Worm (Caenorhabditis elegans) whole organism, L2 larva: ENCODE measurements around the gene T04A6.3.

ENCODE experiments used
- C34F6.9 ChIP-seq: fragments of 150-350 bp; optimal IDR thresholded peaks from 2 replicates; lab custom pipeline; 2014; ENCODE audit warnings: missing biosample characterization, missing genetic modification characterization
- F13H6.1 ChIP-seq: sonication (generic microtip); optimal IDR thresholded peaks from 2 replicates; lab custom pipeline; 2016; ENCODE audit warnings: missing genetic modification characterization, missing compliant biosample characterization
- R02D3.7 ChIP-seq: fragments of 150-350 bp; optimal IDR thresholded peaks from 2 replicates; lab custom pipeline; 2014; ENCODE audit warnings: missing biosample characterization, missing genetic modification characterization
- Y55F3AM.14 ChIP-seq: fragments of 200-800 bp; sonication (Bioruptor generic); optimal IDR thresholded peaks from 2 replicates; lab custom pipeline; 2018; ENCODE audit warnings: mild to moderate bottlenecking, missing genetic modification characterization, missing compliant biosample characterization
- ZK546.5 ChIP-seq: sonication (generic microtip); optimal IDR thresholded peaks from 2 replicates; lab custom pipeline; 2017; ENCODE audit warnings: missing biosample characterization, missing genetic modification characterization
- alr-1 ChIP-seq: fragments of 150-350 bp; optimal IDR thresholded peaks from 2 replicates; lab custom pipeline; 2014; ENCODE audit warnings: missing biosample characterization, missing genetic modification characterization
- aly-2 ChIP-seq: fragments of 150-350 bp; optimal IDR thresholded peaks from 2 replicates; lab custom pipeline; 2014; ENCODE audit warnings: missing biosample characterization, missing genetic modification characterization
- ama-1 ChIP-seq: fragments of 150-350 bp; optimal IDR thresholded peaks from 2 replicates; lab custom pipeline; 2018; ENCODE audit warnings: inconsistent platforms
- blmp-1 ChIP-seq: sonication (generic microtip); optimal IDR thresholded peaks from 2 replicates; lab custom pipeline; 2017; ENCODE audit warnings: missing genetic modification characterization, mild to moderate bottlenecking, missing compliant biosample characterization, antibody characterized with exemption, moderate library complexity; ENCODE audit not compliant: insufficient read depth
- ceh-16 ChIP-seq: fragments of 150-350 bp; optimal IDR thresholded peaks from 2 replicates; lab custom pipeline; 2014; ENCODE audit warnings: missing biosample characterization, missing genetic modification characterization
- ceh-82 ChIP-seq: fragments of 150-350 bp; optimal IDR thresholded peaks from 2 replicates; lab custom pipeline; 2014; ENCODE audit warnings: missing biosample characterization, missing genetic modification characterization
- crh-2 ChIP-seq: sonication (generic microtip); optimal IDR thresholded peaks from 2 replicates; lab custom pipeline; 2017; ENCODE audit warnings: missing biosample characterization, missing genetic modification characterization
- dmd-4 ChIP-seq: sonication (generic microtip); optimal IDR thresholded peaks from 2 replicates; lab custom pipeline; 2017; ENCODE audit warnings: missing biosample characterization, missing genetic modification characterization
- egl-27 ChIP-seq: sonication (generic microtip); optimal IDR thresholded peaks from 3 replicates; lab custom pipeline; 2017; ENCODE audit warnings: missing biosample characterization, missing genetic modification reagents, missing genetic modification characterization
- elt-1 ChIP-seq: fragments of 150-350 bp; optimal IDR thresholded peaks from 2 replicates; lab custom pipeline; 2014; ENCODE audit warnings: missing biosample characterization, missing genetic modification characterization
- elt-3 ChIP-seq: sonication (generic microtip); optimal IDR thresholded peaks from 2 replicates; lab custom pipeline; 2017; ENCODE audit warnings: missing biosample characterization, missing genetic modification characterization
- fos-1 ChIP-seq: fragments of 150-350 bp; optimal IDR thresholded peaks from 2 replicates; lab custom pipeline; 2014; ENCODE audit warnings: missing biosample characterization, missing genetic modification characterization
- gmeb-1 ChIP-seq: fragments of 150-350 bp; optimal IDR thresholded peaks from 2 replicates; lab custom pipeline; 2014; ENCODE audit warnings: missing biosample characterization, missing genetic modification characterization
- lin-11 ChIP-seq: fragments of 150-350 bp; sonication (generic microtip); optimal IDR thresholded peaks from 2 replicates; lab custom pipeline; 2014; ENCODE audit warnings: missing biosample characterization, missing genetic modification characterization, inconsistent platforms, mixed read lengths
- lin-13 ChIP-seq: fragments of 150-350 bp; optimal IDR thresholded peaks from 2 replicates; lab custom pipeline; 2014; ENCODE audit warnings: missing biosample characterization, missing genetic modification reagents, missing genetic modification characterization
- lin-39 ChIP-seq: fragments of 150-350 bp; optimal IDR thresholded peaks from 2 replicates; lab custom pipeline; 2014; ENCODE audit warnings: missing biosample characterization, missing genetic modification reagents, missing genetic modification characterization
- lsy-2 ChIP-seq, 2 experiments: fragments of 150-350 bp in 1 of 2; sonication (generic microtip) in 1 of 2; optimal IDR thresholded peaks; 2 replicates each; lab custom pipeline; 2014 to 2017; ENCODE audit warnings: missing biosample characterization in 2 of 2, missing genetic modification characterization in 2 of 2
- mab-5 ChIP-seq: fragments of 150-350 bp; optimal IDR thresholded peaks from 2 replicates; lab custom pipeline; 2014; ENCODE audit warnings: missing biosample characterization, missing genetic modification characterization
- mbf-1 ChIP-seq: sonication (generic microtip); optimal IDR thresholded peaks from 2 replicates; lab custom pipeline; 2017; ENCODE audit warnings: missing biosample characterization, missing genetic modification characterization
- mdl-1 ChIP-seq, 2 experiments: fragments of 150-350 bp in 1 of 2; sonication (generic microtip) in 1 of 2; optimal IDR thresholded peaks; 2 replicates each; lab custom pipeline; 2017; ENCODE audit warnings: missing biosample characterization in 2 of 2, missing genetic modification characterization in 2 of 2
- nhr-10 ChIP-seq: sonication (generic microtip); optimal IDR thresholded peaks from 2 replicates; lab custom pipeline; 2017; ENCODE audit warnings: missing biosample characterization, missing genetic modification characterization
- nhr-11 ChIP-seq: fragments of 150-350 bp; optimal IDR thresholded peaks from 2 replicates; lab custom pipeline; 2014; ENCODE audit warnings: missing biosample characterization, missing genetic modification characterization
- nhr-12 ChIP-seq: fragments of 150-350 bp; optimal IDR thresholded peaks from 2 replicates; lab custom pipeline; 2014; ENCODE audit warnings: missing biosample characterization, missing genetic modification characterization
- nhr-129 ChIP-seq: fragments of 150-350 bp; optimal IDR thresholded peaks from 2 replicates; lab custom pipeline; 2014; ENCODE audit warnings: missing biosample characterization, missing genetic modification characterization
- nhr-21 ChIP-seq: fragments of 150-350 bp; optimal IDR thresholded peaks from 2 replicates; lab custom pipeline; 2014; ENCODE audit warnings: missing biosample characterization, missing genetic modification characterization
- nhr-23 ChIP-seq: fragments of 150-350 bp; optimal IDR thresholded peaks from 2 replicates; lab custom pipeline; 2014; ENCODE audit warnings: missing biosample characterization, missing genetic modification reagents, missing genetic modification characterization
- nhr-237 ChIP-seq: fragments of 150-350 bp; optimal IDR thresholded peaks from 2 replicates; lab custom pipeline; 2014; ENCODE audit warnings: missing biosample characterization, missing genetic modification characterization
- nhr-25 ChIP-seq: fragments of 150-350 bp; sonication (generic microtip); optimal IDR thresholded peaks from 3 replicates; lab custom pipeline; 2014; ENCODE audit warnings: missing biosample characterization, missing genetic modification characterization
- nhr-6 ChIP-seq: fragments of 150-350 bp; optimal IDR thresholded peaks from 2 replicates; lab custom pipeline; 2014; ENCODE audit warnings: missing biosample characterization, missing genetic modification characterization
- nhr-77 ChIP-seq: fragments of 150-350 bp; optimal IDR thresholded peaks from 2 replicates; lab custom pipeline; 2014; ENCODE audit warnings: missing biosample characterization, missing genetic modification characterization
- peb-1 ChIP-seq: fragments of 150-350 bp; optimal IDR thresholded peaks from 2 replicates; lab custom pipeline; 2014; ENCODE audit warnings: missing biosample characterization, missing genetic modification characterization
- sem-4 ChIP-seq: fragments of 150-350 bp; optimal IDR thresholded peaks from 2 replicates; lab custom pipeline; 2014; ENCODE audit warnings: missing biosample characterization, missing genetic modification reagents, missing genetic modification characterization
- skn-1 ChIP-seq: sonication (generic microtip); optimal IDR thresholded peaks from 2 replicates; lab custom pipeline; 2017; ENCODE audit warnings: missing biosample characterization, missing genetic modification characterization
- sma-3 ChIP-seq: sonication (generic microtip); optimal IDR thresholded peaks from 2 replicates; lab custom pipeline; 2016; ENCODE audit warnings: missing genetic modification reagents, missing genetic modification characterization, missing compliant biosample characterization
- sma-9 ChIP-seq, 2 experiments: fragments of 150-350 bp in 1 of 2; sonication (generic microtip) in 1 of 2; optimal IDR thresholded peaks; 2 replicates each; lab custom pipeline; 2014 to 2016; ENCODE audit warnings: missing genetic modification characterization in 2 of 2, mild to moderate bottlenecking in 1 of 2, missing biosample characterization in 1 of 2, missing compliant biosample characterization in 1 of 2, missing genetic modification reagents in 1 of 2, moderate library complexity in 1 of 2
- snpc-4 ChIP-seq: fragments of 150-350 bp; optimal IDR thresholded peaks from 2 replicates; lab custom pipeline; 2014; ENCODE audit warnings: missing biosample characterization, missing genetic modification characterization
- unc-39 ChIP-seq: fragments of 150-350 bp; optimal IDR thresholded peaks from 2 replicates; lab custom pipeline; 2014; ENCODE audit warnings: missing biosample characterization, missing genetic modification characterization
- unc-55 ChIP-seq: fragments of 150-350 bp; sonication (generic microtip); optimal IDR thresholded peaks from 3 replicates; lab custom pipeline; 2014; ENCODE audit warnings: missing biosample characterization, missing genetic modification reagents, missing genetic modification characterization
- unc-62 ChIP-seq: fragments of 150-350 bp; optimal IDR thresholded peaks from 2 replicates; lab custom pipeline; 2014; ENCODE audit warnings: missing biosample characterization, missing genetic modification reagents, missing genetic modification characterization
- zag-1 ChIP-seq: fragments of 150-350 bp; optimal IDR thresholded peaks from 2 replicates; lab custom pipeline; 2014; ENCODE audit warnings: missing biosample characterization, missing genetic modification characterization
- ztf-1 ChIP-seq: fragments of 200-800 bp; sonication (Bioruptor generic); conservative IDR thresholded peaks from 2 replicates; pipeline ENCODE4 v1.3.6; 2022; ENCODE audit warnings: missing genetic modification characterization, missing compliant biosample characterization
- ztf-11 ChIP-seq: sonication (generic microtip); optimal IDR thresholded peaks from 2 replicates; lab custom pipeline; 2017; ENCODE audit warnings: missing biosample characterization, missing genetic modification characterization
- ztf-4 ChIP-seq: fragments of 150-350 bp; optimal IDR thresholded peaks from 2 replicates; lab custom pipeline; 2014; ENCODE audit warnings: missing biosample characterization, missing genetic modification characterization

T04A6.3 gene

ce11 chrIII:7645075-7645474 lies 37.0 kb upstream of the T04A6.3 start:
- peak; percentile 65 for TF ChIP-seq sma-9 (GFP tag; optimal IDR thresholded peaks at IDR 0.05; lab: Kevin White, UChicago)
- no peak for TF ChIP-seq sma-9 (tag; optimal IDR thresholded peaks at IDR 0.05; lab: Kevin White, UChicago)
- TF ChIP-seq egl-27, result no peak
- TF ChIP-seq ceh-16, result peak; percentile 95
- no peak for TF ChIP-seq nhr-21 (tag; lab: Kevin White, UChicago)
- TF ChIP-seq lin-13, result no peak
- peak; percentile 34 for TF ChIP-seq crh-2 (tag; lab: Kevin White, UChicago)

ce11 chrIII:7643902-7644641 lies 35.9 kb upstream of the T04A6.3 start:
- TF ChIP-seq blmp-1 (no peak), nhr-129 (tag; lab: Kevin White, UChicago) (peak; percentile 57), fos-1 (peak; percentile 95), sma-9 (GFP tag; optimal IDR thresholded peaks at IDR 0.05; lab: Kevin White, UChicago) (peak; percentile 93), sma-9 (tag; optimal IDR thresholded peaks at IDR 0.05; lab: Kevin White, UChicago) (no peak), unc-62 (no peak), sma-3 (GFP tag; lab: Kevin White, UChicago) (peak; percentile 85), ZK546.5 (tag; lab: Kevin White, UChicago) (no peak), skn-1 (peak; percentile 79), elt-3 (tag; lab: Kevin White, UChicago) (no peak), gmeb-1 (tag; lab: Kevin White, UChicago) (peak; percentile 59), ztf-11 (tag; lab: Kevin White, UChicago) (no peak), nhr-237 (tag; lab: Kevin White, UChicago) (no peak), nhr-77 (tag; lab: Kevin White, UChicago) (no peak), nhr-25 (tag; lab: Kevin White, UChicago) (peak; percentile 32), alr-1 (tag; lab: Kevin White, UChicago) (no peak), C34F6.9 (tag; lab: Kevin White, UChicago) (no peak), ztf-4 (tag; lab: Kevin White, UChicago) (no peak), mdl-1 (tag; optimal IDR thresholded peaks at IDR 0.05; lab: Kevin White, UChicago) (peak; percentile 13 to 56), sem-4 (tag; lab: Kevin White, UChicago) (no peak), ceh-82 (tag; lab: Kevin White, UChicago) (no peak), peb-1 (tag; lab: Kevin White, UChicago) (no peak), aly-2 (no peak), lin-13 (no peak), nhr-21 (tag; lab: Kevin White, UChicago) (peak; percentile 80), ztf-1 (GFP tag; lab: Robert Waterston, UW) (no peak), nhr-6 (tag; lab: Kevin White, UChicago) (no peak), Y55F3AM.14 (GFP tag; lab: Kevin White, UChicago) (no peak), egl-27 (peak; percentile 59), lin-39 (tag; lab: Kevin White, UChicago) (no peak), nhr-12 (tag; lab: Kevin White, UChicago) (no peak), zag-1 (no peak), mbf-1 (tag; lab: Kevin White, UChicago) (no peak), nhr-23 (tag; lab: Kevin White, UChicago) (no peak), nhr-11 (tag; lab: Kevin White, UChicago) (no peak), ama-1 (lab: Kevin White, UChicago) (no peak), mab-5 (tag; lab: Kevin White, UChicago) (no peak), lsy-2 (tag; optimal IDR thresholded peaks at IDR 0.05; lab: Kevin White, UChicago) (peak in 1 of 2 experiments; percentile 53), unc-39 (tag; lab: Kevin White, UChicago) (no peak), lin-11 (tag; lab: Kevin White, UChicago) (no peak), unc-55 (GFP tag; lab: Kevin White, UChicago) (no peak), dmd-4 (tag; lab: Kevin White, UChicago) (no peak), F13H6.1 (tag; lab: Kevin White, UChicago) (peak; percentile 32), crh-2 (tag; lab: Kevin White, UChicago) (peak; percentile 90), elt-1 (no peak), snpc-4 (tag; lab: Kevin White, UChicago) (no peak), nhr-10 (tag; lab: Kevin White, UChicago) (no peak), ceh-16 (no peak), R02D3.7 (tag; lab: Kevin White, UChicago) (no peak)
